Worm (Caenorhabditis elegans): Measurements from ENCODE around the gene rbm-39.

DNA sequence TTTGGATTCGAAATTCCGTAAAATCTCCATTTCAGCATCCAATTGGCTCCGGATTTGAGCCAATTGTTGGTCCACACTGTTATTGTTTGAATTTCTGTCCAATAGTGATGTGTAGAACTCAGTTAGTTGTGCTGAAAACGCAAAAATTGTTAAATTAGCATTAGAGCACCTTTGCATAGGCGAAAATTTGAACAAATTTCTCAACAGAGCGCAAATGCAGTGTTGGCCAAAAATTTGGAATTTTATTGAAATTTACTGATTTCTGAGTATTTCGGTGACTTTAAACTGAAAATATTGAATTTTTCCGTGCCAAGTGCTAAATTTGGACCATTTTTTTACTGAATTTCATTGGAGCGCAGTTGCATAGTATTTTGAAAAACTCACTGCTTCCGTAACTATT lies 28.1 kb downstream of the rbm-39 start:
- TF ChIP-seq nhr-47 (tag; optimal IDR thresholded peaks at IDR 0.05): no peak
- TF ChIP-seq nhr-28 (tag; optimal IDR thresholded peaks at IDR 0.05): no peak
